Worm (Caenorhabditis elegans) whole organism, young adult: Measurements from ENCODE around the gene phat-6.

Experiments used
- akir-1 ChIP-seq: fragments of 200-800 bp; sonication (Bioruptor generic); optimal IDR thresholded peaks from 2 replicates; lab custom pipeline; 2018; ENCODE audit warnings: mild to moderate bottlenecking, missing genetic modification characterization, moderate library complexity, missing compliant biosample characterization
- ama-1 ChIP-seq, 3 experiments: fragments of 150-350 bp in 1 of 3; sonication (generic microtip) in 2 of 3; optimal IDR thresholded peaks; 2 replicates each; lab custom pipeline; 2014 to 2018; ENCODE audit warnings: missing biosample characterization in 2 of 3, missing genetic modification characterization in 2 of 3, missing genetic modification reagents in 2 of 3
- aptf-2 ChIP-seq: fragments of 200-800 bp; sonication (Bioruptor generic); conservative IDR thresholded peaks from 2 replicates; pipeline ENCODE4 v1.3.6; 2022; ENCODE audit warnings: missing genetic modification reagents, missing genetic modification characterization, missing compliant biosample characterization
- ceh-91 ChIP-seq: fragments of 200-800 bp; sonication (Bioruptor generic); IDR thresholded peaks from 2 replicates; pipeline ENCODE4 v1.3.6; 2022; ENCODE audit warnings: missing genetic modification reagents, missing genetic modification characterization, missing compliant biosample characterization
- ekl-4 ChIP-seq: fragments of 200-800 bp; sonication (Bioruptor generic); IDR thresholded peaks from 2 replicates; pipeline ENCODE4 v1.3.6; 2022; ENCODE audit warnings: missing genetic modification reagents, missing genetic modification characterization, missing compliant biosample characterization
- him-1 ChIP-seq: sonication (generic microtip); optimal IDR thresholded peaks from 2 replicates; lab custom pipeline; 2016; ENCODE audit warnings: missing genotype, missing genetic modification reagents, missing genetic modification characterization, missing compliant biosample characterization
- nhr-90 ChIP-seq: sonication (generic microtip); optimal IDR thresholded peaks from 2 replicates; lab custom pipeline; 2016; ENCODE audit warnings: missing genotype, mild to moderate bottlenecking, missing genetic modification characterization, missing compliant biosample characterization
- pha-4 ChIP-seq: fragments of 150-350 bp; sonication (generic microtip); optimal IDR thresholded peaks from 2 replicates; lab custom pipeline; 2014; ENCODE audit warnings: missing biosample characterization, missing genetic modification reagents, missing genetic modification characterization
- repo-1 ChIP-seq: sonication (generic microtip); optimal IDR thresholded peaks from 2 replicates; lab custom pipeline; 2017; ENCODE audit warnings: mild to moderate bottlenecking, missing genetic modification characterization, missing compliant biosample characterization
- sdz-38 ChIP-seq: sonication (generic microtip); optimal IDR thresholded peaks from 2 replicates; lab custom pipeline; 2016; ENCODE audit warnings: missing genotype, missing genetic modification characterization, missing compliant biosample characterization
- snpc-4 ChIP-seq, 5 experiments: fragments of 150-350 bp in 1 of 5; sonication (generic microtip) in 4 of 5; optimal IDR thresholded peaks; 2 replicates each; lab custom pipeline; 2014 to 2018; ENCODE audit warnings: missing genetic modification characterization in 5 of 5, missing biosample characterization in 3 of 5, antibody characterized with exemption in 2 of 5, mild to moderate bottlenecking in 2 of 5, missing compliant biosample characterization in 2 of 5, missing genotype in 2 of 5, moderate library complexity in 2 of 5, missing genetic modification reagents in 1 of 5

DNA sequence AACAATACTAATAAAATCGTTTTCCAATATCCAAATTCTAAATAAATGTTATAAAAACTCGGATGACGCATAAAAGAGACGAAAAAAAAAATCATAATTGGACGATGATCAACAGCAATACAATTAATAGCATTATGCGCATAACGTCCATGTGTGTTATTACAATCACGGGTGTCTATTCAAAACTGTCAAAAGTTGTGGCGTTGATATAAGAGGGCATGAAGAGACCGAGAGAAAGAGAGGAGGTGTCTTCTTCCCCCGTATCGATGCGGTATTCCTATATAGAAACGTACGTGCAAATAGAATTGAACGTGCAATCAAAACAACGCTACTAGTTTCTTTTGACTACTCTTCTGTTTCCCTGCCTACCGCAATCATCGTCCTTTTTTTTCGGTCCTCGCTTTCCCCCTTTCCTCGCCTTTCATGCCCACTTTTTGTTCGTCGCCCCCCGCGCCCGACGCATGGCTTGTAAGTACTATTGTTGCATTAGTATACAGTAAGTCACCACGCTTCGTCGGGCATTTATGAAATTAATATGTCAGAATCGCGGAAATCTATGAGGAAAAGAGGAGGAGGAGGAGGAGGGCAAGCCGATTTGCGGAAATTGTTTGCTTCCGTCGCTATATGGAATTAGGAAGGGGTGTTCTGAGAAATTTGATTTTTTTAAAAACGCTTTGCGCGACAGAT lies 27.8 kb upstream of the phat-6 start:
- TF ChIP-seq repo-1 (tag; lab: Kevin White, UChicago), result no peak
- TF ChIP-seq aptf-2, result no peak
- no peak for TF ChIP-seq ama-1 (optimal IDR thresholded peaks at IDR 0.05; lab: Kevin White, UChicago)
- no peak for TF ChIP-seq ama-1 (GFP tag; optimal IDR thresholded peaks at IDR 0.05; lab: Kevin White, UChicago)
- TF ChIP-seq snpc-4 (GFP tag; optimal IDR thresholded peaks at IDR 0.05; lab: Kevin White, UChicago), result no peak
- TF ChIP-seq snpc-4 (tag; optimal IDR thresholded peaks at IDR 0.05; lab: Kevin White, UChicago), result no peak
- TF ChIP-seq ekl-4 (GFP tag; lab: Robert Waterston, UW), result no peak
- no peak for TF ChIP-seq pha-4
- TF ChIP-seq akir-1 (GFP tag; lab: Kevin White, UChicago), result no peak
- no peak for TF ChIP-seq him-1
- no peak for TF ChIP-seq ceh-91 (GFP tag; lab: Robert Waterston, UW)
- no peak for TF ChIP-seq nhr-90 (tag; lab: Kevin White, UChicago)
- TF ChIP-seq sdz-38 (tag; lab: Kevin White, UChicago), result no peak
